Worm (Caenorhabditis elegans): Measurements from ENCODE around the gene lpd-9.
A peak's percentile ranks its signal among the peaks of the same experiment; 100 is the strongest.

lpd-9 gene

DNA sequence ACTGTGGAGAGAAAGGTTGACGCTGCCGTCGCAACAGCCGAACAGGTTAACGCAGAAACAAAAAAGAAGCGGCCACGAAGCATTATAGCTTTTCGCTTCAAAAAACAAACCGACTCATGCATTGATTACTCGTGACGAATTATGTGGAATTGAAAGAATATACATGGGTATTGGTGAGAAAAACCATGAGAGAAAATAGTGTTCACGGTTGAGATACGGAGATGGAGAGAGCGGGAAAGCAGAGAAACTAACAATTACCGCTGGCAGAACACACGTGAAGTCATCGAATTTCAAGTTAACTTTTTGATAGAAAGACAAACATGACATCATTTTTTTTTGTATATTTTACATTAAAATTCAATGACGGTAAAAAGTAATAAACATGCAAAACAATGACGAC, 43.8 kb upstream of the lpd-9 start (continued):
- no peak for TF ChIP-seq T26A8.4 (GFP tag; IDR thresholded peaks at IDR 0.05)
- no peak for TF ChIP-seq lin-1 (GFP tag; IDR thresholded peaks at IDR 0.05)
- TF ChIP-seq nhr-102 (tag; optimal IDR thresholded peaks at IDR 0.05) = no peak
- no peak for TF ChIP-seq ces-1 (GFP tag; optimal IDR thresholded peaks at IDR 0.05)
- TF ChIP-seq jun-1 (tag; optimal IDR thresholded peaks at IDR 0.05) = no peak
- no peak for TF ChIP-seq mep-1 (tag; optimal IDR thresholded peaks at IDR 0.05)
- TF ChIP-seq nhr-111 (GFP tag; optimal IDR thresholded peaks at IDR 0.05) = no peak
- no peak for TF ChIP-seq snpc-1.2 (GFP tag; IDR thresholded peaks at IDR 0.05)
- no peak for TF ChIP-seq mdt-29 (GFP tag; IDR thresholded peaks at IDR 0.05)
- no peak for TF ChIP-seq lim-7 (GFP tag; IDR thresholded peaks at IDR 0.05)
- TF ChIP-seq D1046.2 (GFP tag; IDR thresholded peaks at IDR 0.05) = no peak
- TF ChIP-seq gei-8 (GFP tag; optimal IDR thresholded peaks at IDR 0.05) = no peak
- no peak for TF ChIP-seq attf-4 (tag; optimal IDR thresholded peaks at IDR 0.05)
- TF ChIP-seq mxl-3 (GFP tag; optimal IDR thresholded peaks at IDR 0.05) = peak; percentile 19
- TF ChIP-seq daf-16 (GFP tag; optimal IDR thresholded peaks at IDR 0.05) = no peak
- peak; percentile 39 for TF ChIP-seq daf-16 (tag; optimal IDR thresholded peaks at IDR 0.05)
- no peak for TF ChIP-seq Y5F2A.4 (GFP tag; optimal IDR thresholded peaks at IDR 0.05)
- no peak for TF ChIP-seq nhr-77 (tag; optimal IDR thresholded peaks at IDR 0.05)
- no peak for TF ChIP-seq ceh-20 (GFP tag; IDR thresholded peaks at IDR 0.05)
- no peak for TF ChIP-seq zag-1 (tag; optimal IDR thresholded peaks at IDR 0.05)
- no peak for TF ChIP-seq Y105C5A.15 (GFP tag; IDR thresholded peaks at IDR 0.05)
- no peak for TF ChIP-seq nhr-76 (tag; optimal IDR thresholded peaks at IDR 0.05)
- TF ChIP-seq lin-39 (tag; optimal IDR thresholded peaks at IDR 0.05) = no peak
- no peak for TF ChIP-seq F10B5.3 (tag; optimal IDR thresholded peaks at IDR 0.05)
- TF ChIP-seq F49E8.2 (tag; optimal IDR thresholded peaks at IDR 0.05; ENCODE audit: borderline replicate concordance) = no peak
- TF ChIP-seq mxl-2 (GFP tag; conservative IDR thresholded peaks at IDR 0.05) = no peak
- no peak for TF ChIP-seq nhr-25 (tag; optimal IDR thresholded peaks at IDR 0.05; ENCODE audit: borderline replicate concordance, insufficient read depth)
- no peak for TF ChIP-seq ceh-44 (GFP tag; IDR thresholded peaks at IDR 0.05)
- TF ChIP-seq snpc-4 (tag; optimal IDR thresholded peaks at IDR 0.05) = no peak
- TF ChIP-seq ztf-11 (tag; optimal IDR thresholded peaks at IDR 0.05) = no peak
- no peak for TF ChIP-seq lin-29 (GFP tag; IDR thresholded peaks at IDR 0.05)
- no peak for TF ChIP-seq sdz-12 (GFP tag; optimal IDR thresholded peaks at IDR 0.05)
- TF ChIP-seq zip-2 (tag; optimal IDR thresholded peaks at IDR 0.05) = no peak
- no peak for TF ChIP-seq aly-2 (tag; optimal IDR thresholded peaks at IDR 0.05)
- peak; percentile 8 for TF ChIP-seq T20F7.1 (GFP tag; optimal IDR thresholded peaks at IDR 0.05)
- TF ChIP-seq dmd-6 (GFP tag; IDR thresholded peaks at IDR 0.05) = peak; percentile 37
- TF ChIP-seq nhr-11 (tag; optimal IDR thresholded peaks at IDR 0.05) = no peak
- peak; percentile 29 for TF ChIP-seq lin-38 (GFP tag; IDR thresholded peaks at IDR 0.05)
- TF ChIP-seq nhr-6 (tag; optimal IDR thresholded peaks at IDR 0.05) = no peak
- TF ChIP-seq fos-1 (tag; optimal IDR thresholded peaks at IDR 0.05) = no peak
- TF ChIP-seq ZK337.2 (GFP tag; IDR thresholded peaks at IDR 0.05) = no peak
- no peak for TF ChIP-seq nhr-41 (GFP tag; IDR thresholded peaks at IDR 0.05)
- no peak for TF ChIP-seq nhr-10 (tag; optimal IDR thresholded peaks at IDR 0.05)
- no peak for TF ChIP-seq daf-12 (tag; optimal IDR thresholded peaks at IDR 0.05)
- TF ChIP-seq ztf-7 (tag; optimal IDR thresholded peaks at IDR 0.05) = no peak
- TF ChIP-seq nhr-237 (tag; optimal IDR thresholded peaks at IDR 0.05) = no peak
- TF ChIP-seq dmd-8 (GFP tag; IDR thresholded peaks at IDR 0.05) = no peak
- TF ChIP-seq Y75B8A.6 (GFP tag; IDR thresholded peaks at IDR 0.05) = no peak
- no peak for TF ChIP-seq unc-62 (GFP tag; optimal IDR thresholded peaks at IDR 0.05 in 1 of 2)
- TF ChIP-seq unc-62 (tag; optimal IDR thresholded peaks at IDR 0.05) = no peak
- TF ChIP-seq hif-1 (tag; optimal IDR thresholded peaks at IDR 0.05) = peak in 1 of 2 experiments; percentile 14
- no peak for TF ChIP-seq arid-1 (GFP tag; conservative IDR thresholded peaks at IDR 0.05)
- TF ChIP-seq tag-97 (GFP tag; IDR thresholded peaks at IDR 0.05) = no peak
- no peak for TF ChIP-seq spr-1 (tag; optimal IDR thresholded peaks at IDR 0.05)

Data from whole organism, L4 larva.